Fruit fly (Drosophila melanogaster) whole organism, embryonic: Measurements from ENCODE around the gene PMP34.

Experiments
- Bteb2 ChIP-seq: fragments of 200-800 bp; sonication (Bioruptor generic); optimal IDR thresholded peaks from 2 replicates; lab custom pipeline; 2016; ENCODE audit warnings: missing biosample characterization, missing genetic modification characterization
- CG10209 ChIP-seq: fragments of 200-800 bp; sonication (Bioruptor generic); optimal IDR thresholded peaks from 3 replicates; lab custom pipeline; 2017; ENCODE audit warnings: missing biosample characterization, mild to moderate bottlenecking, missing genetic modification characterization, missing genetic modification reagents
- CG11247 ChIP-seq: fragments of 200-800 bp; sonication (Bioruptor generic); IDR thresholded peaks from 2 replicates; pipeline ENCODE4 v1.3.6; 2022; ENCODE audit warnings: missing biosample characterization, missing genetic modification characterization
- CG1603 ChIP-seq: fragments of 200-800 bp; sonication (Bioruptor generic); optimal IDR thresholded peaks from 2 replicates; lab custom pipeline; 2019; ENCODE audit warnings: missing biosample characterization, mild to moderate bottlenecking, missing genetic modification characterization, moderate library complexity
- CG16779 ChIP-seq: fragments of 200-800 bp; sonication (Bioruptor generic); IDR thresholded peaks from 2 replicates; pipeline ENCODE4 v1.3.6; 2022; ENCODE audit warnings: missing biosample characterization, missing genetic modification characterization
- CG16863 ChIP-seq: fragments of 200-800 bp; sonication (Bioruptor generic); optimal IDR thresholded peaks from 3 replicates; lab custom pipeline; 2016; ENCODE audit warnings: missing biosample characterization, missing genetic modification characterization
- CG17328 ChIP-seq: fragments of 200-800 bp; sonication (Bioruptor generic); IDR thresholded peaks from 2 replicates; pipeline ENCODE4 v1.3.6; 2022; ENCODE audit warnings: missing biosample characterization, missing genetic modification characterization
- CG3407 ChIP-seq: fragments of 200-800 bp; sonication (Bioruptor generic); optimal IDR thresholded peaks from 2 replicates; lab custom pipeline; 2018; ENCODE audit warnings: missing biosample characterization, mild to moderate bottlenecking, missing genetic modification characterization
- CG34224 ChIP-seq: fragments of 200-800 bp; sonication (Bioruptor generic); IDR thresholded peaks from 3 replicates; pipeline ENCODE4 v1.3.6; 2022; ENCODE audit warnings: missing biosample characterization, missing genetic modification characterization; ENCODE audit not compliant: partially characterized antibody
- CG4854 ChIP-seq: fragments of 200-800 bp; sonication (Bioruptor generic); optimal IDR thresholded peaks from 2 replicates; lab custom pipeline; 2016; ENCODE audit warnings: missing biosample characterization, missing genetic modification characterization, inconsistent platforms
- CG5180 ChIP-seq: fragments of 200-800 bp; sonication (Bioruptor generic); optimal IDR thresholded peaks from 3 replicates; lab custom pipeline; 2017; ENCODE audit warnings: missing biosample characterization, missing genetic modification characterization, mild to moderate bottlenecking, moderate library complexity, missing genetic modification reagents
- CG6683 ChIP-seq: fragments of 200-800 bp; sonication (Bioruptor generic); optimal IDR thresholded peaks from 2 replicates; lab custom pipeline; 2017; ENCODE audit warnings: missing biosample characterization, mild to moderate bottlenecking, missing genetic modification characterization, missing genetic modification reagents
- CG6689 ChIP-seq: fragments of 200-800 bp; sonication (Bioruptor generic); IDR thresholded peaks from 2 replicates; pipeline ENCODE4 v1.3.6; 2022; ENCODE audit warnings: missing biosample characterization, missing genetic modification characterization
- CG7556 ChIP-seq: fragments of 200-800 bp; sonication (Bioruptor generic); optimal IDR thresholded peaks from 2 replicates; lab custom pipeline; 2017; ENCODE audit warnings: missing biosample characterization, mild to moderate bottlenecking, missing genetic modification characterization
- CG7963 ChIP-seq: fragments of 200-800 bp; sonication (Bioruptor generic); IDR thresholded peaks from 3 replicates; pipeline ENCODE4 v1.3.6; 2022; ENCODE audit warnings: missing biosample characterization, missing genetic modification characterization; ENCODE audit not compliant: partially characterized antibody
- CG8290 ChIP-seq, 3 experiments: fragments of 200-800 bp; sonication (Bioruptor generic); optimal IDR thresholded peaks; 2 replicates each; lab custom pipeline; 2016 to 2019; ENCODE audit warnings: missing biosample characterization in 3 of 3, missing genetic modification characterization in 3 of 3, mild to moderate bottlenecking in 2 of 3, moderate library complexity in 1 of 3
- CG9437 ChIP-seq: fragments of 200-800 bp; sonication (Bioruptor generic); optimal IDR thresholded peaks from 2 replicates; lab custom pipeline; 2018; ENCODE audit warnings: missing biosample characterization, mild to moderate bottlenecking, missing genetic modification characterization
- CoRest ChIP-seq: fragments of 200-800 bp; sonication (Bioruptor generic); optimal IDR thresholded peaks from 3 replicates; lab custom pipeline; 2018; ENCODE audit warnings: missing biosample characterization, mild to moderate bottlenecking, missing genetic modification characterization, moderate library complexity
- D19A ChIP-seq: fragments of 200-800 bp; optimal IDR thresholded peaks from 3 replicates; lab custom pipeline; 2019; ENCODE audit warnings: missing biosample characterization, mild to moderate bottlenecking, missing genetic modification characterization, moderate library complexity
- Dek ChIP-seq: fragments of 200-800 bp; sonication (Bioruptor generic); optimal IDR thresholded peaks from 3 replicates; lab custom pipeline; 2019; ENCODE audit warnings: missing biosample characterization, mild to moderate bottlenecking, missing genetic modification characterization, moderate library complexity
- Dip2 ChIP-seq: fragments of 200-800 bp; sonication (Bioruptor generic); IDR thresholded peaks from 2 replicates; pipeline ENCODE4 v1.3.6; 2022; ENCODE audit warnings: missing biosample characterization, missing genetic modification characterization
- Eip74EF ChIP-seq, 2 experiments: fragments of 200-800 bp in 1 of 2; fragments of >200 bp in 1 of 2; sonication (Bioruptor generic) in 1 of 2; optimal IDR thresholded peaks; 2 replicates each; lab custom pipeline; 2017 to 2019; ENCODE audit warnings: missing biosample characterization in 2 of 2, missing genetic modification characterization in 2 of 2, mild to moderate bottlenecking in 1 of 2, moderate library complexity in 1 of 2
- MESR4 ChIP-seq: fragments of 200-800 bp; sonication (Bioruptor generic); optimal IDR thresholded peaks from 2 replicates; lab custom pipeline; 2018; ENCODE audit warnings: missing biosample characterization, mild to moderate bottlenecking, missing genetic modification characterization, moderate library complexity
- Mes4 ChIP-seq: fragments of 200-800 bp; sonication (Bioruptor generic); optimal IDR thresholded peaks from 2 replicates; lab custom pipeline; 2016; ENCODE audit warnings: missing biosample characterization, missing genetic modification characterization
- Neu2 ChIP-seq: fragments of 200-800 bp; sonication (Bioruptor generic); optimal IDR thresholded peaks from 3 replicates; lab custom pipeline; 2016; ENCODE audit warnings: missing biosample characterization, missing genetic modification characterization, borderline replicate concordance
- Pdp1 ChIP-seq, 2 experiments: fragments of 200-800 bp; sonication (Bioruptor generic); optimal IDR thresholded peaks; 3 replicates each; lab custom pipeline; 2016; ENCODE audit warnings: missing biosample characterization in 2 of 2, missing genetic modification characterization in 2 of 2, mild to moderate bottlenecking in 1 of 2, moderate library complexity in 1 of 2
- Sox100B ChIP-seq: fragments of 200-800 bp; sonication (Bioruptor generic); optimal IDR thresholded peaks from 3 replicates; lab custom pipeline; 2018; ENCODE audit warnings: missing biosample characterization, mild to moderate bottlenecking, missing genetic modification characterization
- Sry-β ChIP-seq: fragments of 200-800 bp; sonication (Bioruptor generic); optimal IDR thresholded peaks from 2 replicates; lab custom pipeline; 2018; ENCODE audit warnings: missing biosample characterization, mild to moderate bottlenecking, missing genetic modification characterization, moderate library complexity
- Xrp1 ChIP-seq: fragments of 200-800 bp; sonication (Bioruptor generic); IDR thresholded peaks from 2 replicates; pipeline ENCODE4 v1.3.6; 2022; ENCODE audit warnings: missing biosample characterization, missing genetic modification characterization
- al ChIP-seq: fragments of 200-800 bp; sonication (Bioruptor generic); IDR thresholded peaks from 2 replicates; pipeline ENCODE4 v1.3.6; 2022; ENCODE audit warnings: missing biosample characterization, missing genetic modification characterization
- ash1 ChIP-seq: fragments of 200-800 bp; sonication (Bioruptor generic); optimal IDR thresholded peaks from 2 replicates; lab custom pipeline; 2018; ENCODE audit warnings: missing biosample characterization, mild to moderate bottlenecking, missing genetic modification characterization
- bcd ChIP-seq: fragments of 200-800 bp; sonication (Bioruptor generic); optimal IDR thresholded peaks from 2 replicates; lab custom pipeline; 2017; ENCODE audit warnings: missing biosample characterization, mild to moderate bottlenecking, missing genetic modification characterization
- bsh ChIP-seq, 2 experiments: fragments of 200-800 bp; sonication (Bioruptor generic); optimal IDR thresholded peaks; 2 replicates each; lab custom pipeline; 2017 to 2018; ENCODE audit warnings: mild to moderate bottlenecking in 2 of 2, missing biosample characterization in 2 of 2, missing genetic modification characterization in 2 of 2, moderate library complexity in 1 of 2
- dysf ChIP-seq: fragments of 200-800 bp; sonication (Bioruptor generic); IDR thresholded peaks from 3 replicates; pipeline ENCODE4 v1.3.6; 2022; ENCODE audit warnings: missing biosample characterization, missing genetic modification characterization
- exex ChIP-seq: fragments of 200-800 bp; sonication (Bioruptor generic); optimal IDR thresholded peaks from 4 replicates; lab custom pipeline; 2018; ENCODE audit warnings: missing biosample characterization, mild to moderate bottlenecking, missing genetic modification characterization, moderate library complexity
- ftz-f1 ChIP-seq: fragments of 200-800 bp; sonication (Bioruptor generic); optimal IDR thresholded peaks from 2 replicates; lab custom pipeline; 2016; ENCODE audit warnings: missing biosample characterization, missing genetic modification characterization
- h ChIP-seq: fragments of >200 bp; optimal IDR thresholded peaks from 2 replicates; lab custom pipeline; 2017
- hkb ChIP-seq, 2 experiments: fragments of 200-800 bp in 1 of 2; fragments of >200 bp in 1 of 2; sonication (Bioruptor generic) in 1 of 2; IDR thresholded peaks in 1 of 2; optimal IDR thresholded peaks in 1 of 2; 2 replicates each; pipeline versions ENCODE4 v1.3.6 to Lab custom; 2017 to 2022; ENCODE audit warnings: missing biosample characterization in 1 of 2, missing genetic modification characterization in 1 of 2
- knrl ChIP-seq: fragments of 200-800 bp; sonication (Bioruptor generic); IDR thresholded peaks from 3 replicates; pipeline ENCODE4 v1.3.6; 2022; ENCODE audit warnings: missing biosample characterization, missing genetic modification characterization; ENCODE audit not compliant: partially characterized antibody
- lmd ChIP-seq: fragments of 200-800 bp; sonication (Bioruptor generic); IDR thresholded peaks from 2 replicates; pipeline ENCODE4 v1.3.6; 2022; ENCODE audit warnings: missing biosample characterization, missing genetic modification characterization
- sd ChIP-seq: fragments of 200-800 bp; sonication (Bioruptor generic); optimal IDR thresholded peaks from 3 replicates; lab custom pipeline; 2018; ENCODE audit warnings: missing biosample characterization, mild to moderate bottlenecking, missing genetic modification characterization, moderate library complexity
- sob ChIP-seq: fragments of 200-800 bp; sonication (Bioruptor generic); IDR thresholded peaks from 2 replicates; pipeline ENCODE4 v1.3.6; 2022; ENCODE audit warnings: missing biosample characterization, missing genetic modification characterization
- sug ChIP-seq: fragments of 200-800 bp; optimal IDR thresholded peaks from 2 replicates; lab custom pipeline; 2019; ENCODE audit warnings: missing biosample characterization, mild to moderate bottlenecking, missing genetic modification characterization, moderate library complexity
- ttk ChIP-seq: fragments of 200-800 bp; sonication (Bioruptor generic); IDR thresholded peaks from 2 replicates; pipeline ENCODE4 v2.1.2; 2022; ENCODE audit warnings: missing biosample characterization, missing genetic modification characterization
- unc-4 ChIP-seq: fragments of 200-800 bp; sonication (Bioruptor generic); IDR thresholded peaks from 2 replicates; pipeline ENCODE4 v1.3.6; 2022; ENCODE audit warnings: missing biosample characterization, missing genetic modification characterization; ENCODE audit not compliant: partially characterized antibody
- wdn ChIP-seq: fragments of 200-800 bp; sonication (Bioruptor generic); IDR thresholded peaks from 2 replicates; pipeline ENCODE4 v1.3.6; 2022; ENCODE audit warnings: missing biosample characterization, missing genetic modification characterization
- wek ChIP-seq: fragments of 200-800 bp; sonication (Bioruptor generic); optimal IDR thresholded peaks from 3 replicates; lab custom pipeline; 2018; ENCODE audit warnings: missing biosample characterization, mild to moderate bottlenecking, missing genetic modification characterization, moderate library complexity
- zf30C ChIP-seq: fragments of 200-800 bp; sonication (Bioruptor generic); optimal IDR thresholded peaks from 3 replicates; lab custom pipeline; 2018; ENCODE audit warnings: missing biosample characterization, mild to moderate bottlenecking, missing genetic modification characterization

PMP34 gene

DNA sequence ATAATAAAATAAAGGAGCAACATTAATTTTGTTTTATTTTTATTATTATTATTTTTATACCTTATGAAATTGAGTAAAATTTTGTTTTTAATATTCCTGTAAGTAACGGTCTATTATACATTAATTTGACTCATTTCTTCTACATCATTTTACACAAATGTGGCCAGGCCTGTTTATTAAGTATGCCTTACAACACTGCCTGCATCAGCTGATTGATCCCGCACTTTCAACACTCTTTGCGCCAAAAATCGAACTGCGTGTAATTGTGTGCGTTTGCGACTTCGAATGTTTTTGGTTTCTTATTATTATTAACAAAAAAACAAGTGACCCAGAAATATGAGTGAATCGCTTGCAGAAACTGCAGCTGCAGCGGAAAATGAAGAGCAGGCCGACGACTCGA is 5.3 kb upstream of the PMP34 start, which contains the start of gene Claspin (continued):
- peak; percentile 73 for TF ChIP-seq CG1603
- TF ChIP-seq hkb (optimal IDR thresholded peaks at IDR 0.05; lab: Kevin White, UChicago), result no peak
- TF ChIP-seq hkb (GFP tag; IDR thresholded peaks at IDR 0.05; lab: Robert Waterston, UW), result peak; percentile 20
- peak; percentile 26 for TF ChIP-seq Bteb2
- TF ChIP-seq Sry-β, result no peak
- TF ChIP-seq CoRest (tag; lab: Kevin White, UChicago), result peak; percentile 63
- peak; percentile 80 for TF ChIP-seq sob (GFP tag; lab: Robert Waterston, UW)
- TF ChIP-seq MESR4, result peak; percentile 42
- 0 out of 3 replicates have a peak, but pooled peaks have one; percentile 8 for TF ChIP-seq CG7963 (GFP tag; lab: Robert Waterston, UW)
- no peak for TF ChIP-seq unc-4 (GFP tag; lab: Robert Waterston, UW)
- peak; percentile 25 for TF ChIP-seq CG8290 (GFP tag; optimal IDR thresholded peaks at IDR 0.05; lab: Kevin White, UChicago)
- peak in 1 of 2 experiments; percentile 85 for TF ChIP-seq CG8290 (tag; optimal IDR thresholded peaks at IDR 0.05; lab: Kevin White, UChicago)
- TF ChIP-seq Dek (tag; lab: Kevin White, UChicago), result peak; percentile 45
- TF ChIP-seq CG4854 (GFP tag; lab: Kevin White, UChicago), result peak; percentile 5
- no peak for TF ChIP-seq sd
- peak; percentile 57 for TF ChIP-seq sug (tag; lab: Kevin White, UChicago)
- TF ChIP-seq lmd (GFP tag; lab: Robert Waterston, UW), result peak; percentile 5; the same call in 1 of the 2 replicates
- TF ChIP-seq CG10209, result peak; percentile 54
- peak; percentile 30; the same call in 1 of the 3 replicates for TF ChIP-seq dysf
- TF ChIP-seq wek (GFP tag; lab: Kevin White, UChicago), result no peak
- TF ChIP-seq CG6689 (GFP tag; lab: Robert Waterston, UW), result no peak
- peak; percentile 14 for TF ChIP-seq exex (tag; lab: Kevin White, UChicago)
- TF ChIP-seq Eip74EF (GFP tag; optimal IDR thresholded peaks at IDR 0.05; lab: Kevin White, UChicago), result no peak
- peak; percentile 62 for TF ChIP-seq Xrp1 (GFP tag; lab: Robert Waterston, UW)
- no peak for TF ChIP-seq CG5180 (GFP tag; lab: Kevin White, UChicago)
- no peak for TF ChIP-seq CG7556
- peak; percentile 29; the same call in 1 of the 3 replicates for TF ChIP-seq knrl (GFP tag; lab: Robert Waterston, UW)
- TF ChIP-seq CG11247 (GFP tag; lab: Robert Waterston, UW), result no peak
- TF ChIP-seq al (GFP tag; lab: Robert Waterston, UW), result no peak
- no peak for TF ChIP-seq Neu2
- TF ChIP-seq bcd, result peak; percentile 26
- no peak for TF ChIP-seq D19A (tag; lab: Kevin White, UChicago)
- TF ChIP-seq CG6683 (GFP tag; lab: Kevin White, UChicago), result no peak
- TF ChIP-seq CG3407, result no peak
- TF ChIP-seq Mes4 (GFP tag; lab: Kevin White, UChicago), result no peak
- peak in 1 of 2 experiments; percentile 16 for TF ChIP-seq bsh (GFP tag; optimal IDR thresholded peaks at IDR 0.05; lab: Kevin White, UChicago)
- no peak for TF ChIP-seq ttk (GFP tag; lab: Robert Waterston, UW)
- TF ChIP-seq CG34224 (GFP tag; lab: Robert Waterston, UW), result peak; percentile 47; the same call in 1 of the 3 replicates
- no peak for TF ChIP-seq h (lab: Kevin White, UChicago)
- TF ChIP-seq ftz-f1 (GFP tag; lab: Kevin White, UChicago), result no peak
- no peak for TF ChIP-seq ash1 (GFP tag; lab: Kevin White, UChicago)
- no peak for TF ChIP-seq wdn (GFP tag; lab: Robert Waterston, UW)
- TF ChIP-seq Pdp1 (GFP tag; optimal IDR thresholded peaks at IDR 0.05; lab: Kevin White, UChicago), result peak in 1 of 2 experiments; percentile 37
- TF ChIP-seq zf30C (GFP tag; lab: Kevin White, UChicago), result no peak
- no peak for TF ChIP-seq CG17328 (GFP tag; lab: Robert Waterston, UW)
- TF ChIP-seq CG16779, result 0 out of 2 replicates have a peak, but pooled peaks have one; percentile 2
- no peak for TF ChIP-seq CG9437
- no peak for TF ChIP-seq Dip2 (GFP tag; lab: Robert Waterston, UW)
- TF ChIP-seq Sox100B (GFP tag; lab: Kevin White, UChicago), result no peak
- peak; percentile 5 for TF ChIP-seq CG16863 (GFP tag; lab: Kevin White, UChicago)
